Worm (Caenorhabditis elegans) whole organism, L4 larva: ENCODE measurements around the gene ugt-50.

ENCODE experiments used
- F26F4.8 ChIP-seq: fragments of 200-800 bp; sonication (Bioruptor generic); conservative IDR thresholded peaks from 2 replicates; pipeline ENCODE4 v1.3.6; 2022; ENCODE audit warnings: missing genetic modification characterization, missing compliant biosample characterization
- ZK546.5 ChIP-seq, 2 experiments: sonication (generic microtip); optimal IDR thresholded peaks; 2 replicates each; lab custom pipeline; 2017; ENCODE audit warnings: missing biosample characterization in 2 of 2, missing genetic modification characterization in 2 of 2
- arid-1 ChIP-seq: fragments of 200-800 bp; sonication (Bioruptor generic); conservative IDR thresholded peaks from 2 replicates; pipeline ENCODE4 v1.3.6; 2022; ENCODE audit warnings: missing genetic modification reagents, missing genetic modification characterization, missing compliant biosample characterization
- lin-39 ChIP-seq: fragments of 150-350 bp; optimal IDR thresholded peaks from 2 replicates; lab custom pipeline; 2014; ENCODE audit warnings: missing biosample characterization, missing genetic modification reagents, missing genetic modification characterization
- lir-3 ChIP-seq: sonication (generic microtip); optimal IDR thresholded peaks from 2 replicates; lab custom pipeline; 2016; ENCODE audit warnings: mild to moderate bottlenecking, missing genetic modification characterization, missing compliant biosample characterization
- lsy-2 ChIP-seq, 2 experiments: fragments of 150-350 bp in 1 of 2; sonication (generic microtip) in 1 of 2; optimal IDR thresholded peaks; 2 replicates each; lab custom pipeline; 2014 to 2017; ENCODE audit warnings: missing biosample characterization in 2 of 2, missing genetic modification characterization in 2 of 2
- mxl-2 ChIP-seq: fragments of 200-800 bp; sonication (Bioruptor generic); conservative IDR thresholded peaks from 2 replicates; pipeline ENCODE4 v1.3.6; 2022; ENCODE audit warnings: missing genetic modification reagents, missing genetic modification characterization, missing compliant biosample characterization
- nhr-11 ChIP-seq: fragments of 150-350 bp; optimal IDR thresholded peaks from 2 replicates; lab custom pipeline; 2014; ENCODE audit warnings: missing biosample characterization, missing genetic modification characterization
- unc-130 ChIP-seq: sonication (generic microtip); optimal IDR thresholded peaks from 2 replicates; lab custom pipeline; 2016; ENCODE audit warnings: missing genetic modification reagents, missing genetic modification characterization, missing compliant biosample characterization
- unc-39 ChIP-seq: sonication (generic microtip); optimal IDR thresholded peaks from 2 replicates; lab custom pipeline; 2017; ENCODE audit warnings: missing biosample characterization, missing genetic modification characterization
- unc-62 ChIP-seq, 3 experiments: fragments of 150-350 bp in 1 of 3; sonication (generic microtip); optimal IDR thresholded peaks in 2 of 3; peaks in 1 of 3; 1 replicate in 1 of 3; 2 replicates in 2 of 3; lab custom pipeline; 2014 to 2017; ENCODE audit warnings: missing biosample characterization in 3 of 3, missing genetic modification characterization in 3 of 3, missing genetic modification reagents in 3 of 3, missing genotype in 1 of 3

- no peak for TF ChIP-seq nhr-11 (tag; lab: Kevin White, UChicago)
- TF ChIP-seq mxl-2, result no peak
- no peak for TF ChIP-seq lir-3 (tag; lab: Kevin White, UChicago)
- TF ChIP-seq F26F4.8 (GFP tag; lab: Robert Waterston, UW), result no peak
- TF ChIP-seq arid-1 (GFP tag; lab: Robert Waterston, UW), result no peak
- no peak for TF ChIP-seq lin-39 (tag; lab: Kevin White, UChicago)
- no peak for TF ChIP-seq unc-39 (tag; lab: Kevin White, UChicago)
- TF ChIP-seq unc-62 (GFP tag; optimal IDR thresholded peaks at IDR 0.05 in 1 of 2; lab: Kevin White, UChicago), result peak in 1 of 2 experiments; percentile 83
- TF ChIP-seq unc-62 (tag; optimal IDR thresholded peaks at IDR 0.05; lab: Kevin White, UChicago), result no peak
- no peak for TF ChIP-seq unc-130 (GFP tag; lab: Kevin White, UChicago)
- no peak for TF ChIP-seq lsy-2 (tag; optimal IDR thresholded peaks at IDR 0.05; lab: Kevin White, UChicago)
- TF ChIP-seq ZK546.5 (tag; optimal IDR thresholded peaks at IDR 0.05; lab: Kevin White, UChicago), result no peak
Measured at ce11 chrX:12642952-12643351, 48.4 kb upstream of the ugt-50 start.
